Worm (Caenorhabditis elegans) whole organism, L4 larva: ENCODE data around the gene C14E2.6.
A peak's percentile ranks its signal among the peaks of the same experiment; 100 is the strongest.

Experiments
- F10B5.3 ChIP-seq: sonication (generic microtip); optimal IDR thresholded peaks from 2 replicates; lab custom pipeline; 2016; ENCODE audit warnings: mild to moderate bottlenecking, missing genetic modification characterization, missing compliant biosample characterization
- F37D6.2 ChIP-seq: sonication (generic microtip); optimal IDR thresholded peaks from 2 replicates; lab custom pipeline; 2016; ENCODE audit warnings: mild to moderate bottlenecking, missing genetic modification characterization, missing compliant biosample characterization
- F49E8.2 ChIP-seq: sonication (generic microtip); optimal IDR thresholded peaks from 2 replicates; lab custom pipeline; 2016; ENCODE audit warnings: missing compliant biosample characterization, mild to moderate bottlenecking, missing genetic modification characterization, borderline replicate concordance
- Y5F2A.4 ChIP-seq: fragments of 200-800 bp; sonication (Bioruptor generic); optimal IDR thresholded peaks from 2 replicates; lab custom pipeline; 2018; ENCODE audit warnings: mild to moderate bottlenecking, missing genetic modification characterization, missing compliant biosample characterization
- ZK337.2 ChIP-seq: fragments of 200-800 bp; sonication (Bioruptor generic); IDR thresholded peaks from 2 replicates; pipeline ENCODE4 v1.3.6; 2022; ENCODE audit warnings: missing genetic modification reagents, missing genetic modification characterization, missing compliant biosample characterization
- aha-1 ChIP-seq: fragments of 150-350 bp; peaks from one replicate; lab custom pipeline; 2014; ENCODE audit warnings: missing biosample characterization, missing genetic modification characterization
- aly-2 ChIP-seq: sonication (generic microtip); optimal IDR thresholded peaks from 2 replicates; lab custom pipeline; 2018; ENCODE audit warnings: missing biosample characterization, missing genetic modification characterization
- arid-1 ChIP-seq: fragments of 200-800 bp; sonication (Bioruptor generic); conservative IDR thresholded peaks from 2 replicates; pipeline ENCODE4 v1.3.6; 2022; ENCODE audit warnings: missing genetic modification reagents, missing genetic modification characterization, missing compliant biosample characterization
- ceh-28 ChIP-seq: fragments of 150-350 bp; optimal IDR thresholded peaks from 2 replicates; lab custom pipeline; 2014; ENCODE audit warnings: missing biosample characterization, missing genetic modification reagents, missing genetic modification characterization
- ceh-32 ChIP-seq: sonication (generic microtip); optimal IDR thresholded peaks from 2 replicates; lab custom pipeline; 2016; ENCODE audit warnings: mild to moderate bottlenecking, missing genetic modification characterization, missing compliant biosample characterization; ENCODE audit not compliant: poor library complexity
- ceh-62 ChIP-seq: sonication (generic microtip); optimal IDR thresholded peaks from 2 replicates; lab custom pipeline; 2017; ENCODE audit warnings: missing biosample characterization, missing genetic modification characterization
- cey-2 ChIP-seq: sonication (generic microtip); optimal IDR thresholded peaks from 3 replicates; lab custom pipeline; 2017; ENCODE audit warnings: missing genetic modification characterization, mild to moderate bottlenecking, missing compliant biosample characterization, antibody characterized with exemption, borderline replicate concordance; ENCODE audit not compliant: insufficient read depth
- daf-12 ChIP-seq: fragments of 150-350 bp; optimal IDR thresholded peaks from 2 replicates; lab custom pipeline; 2014; ENCODE audit warnings: missing biosample characterization, missing genetic modification reagents, missing genetic modification characterization
- dmd-6 ChIP-seq: fragments of 200-800 bp; sonication (Bioruptor generic); IDR thresholded peaks from 2 replicates; pipeline ENCODE4 v1.3.6; 2022; ENCODE audit warnings: missing genetic modification reagents, missing genetic modification characterization, missing compliant biosample characterization
- dpl-1 ChIP-seq: fragments of 150-350 bp; optimal IDR thresholded peaks from 2 replicates; lab custom pipeline; 2014; ENCODE audit warnings: missing biosample characterization, missing genetic modification reagents, missing genetic modification characterization
- duxl-1 ChIP-seq: sonication (generic microtip); optimal IDR thresholded peaks from 2 replicates; lab custom pipeline; 2016; ENCODE audit warnings: mild to moderate bottlenecking, missing genetic modification characterization, moderate library complexity, missing compliant biosample characterization; ENCODE audit not compliant: poor library complexity
- dve-1 ChIP-seq: sonication (generic microtip); optimal IDR thresholded peaks from 2 replicates; lab custom pipeline; 2017; ENCODE audit warnings: antibody characterized with exemption, mild to moderate bottlenecking, missing genetic modification characterization, missing compliant biosample characterization; ENCODE audit not compliant: insufficient read depth
- gei-8 ChIP-seq: fragments of 200-800 bp; sonication (Bioruptor generic); optimal IDR thresholded peaks from 2 replicates; lab custom pipeline; 2018; ENCODE audit warnings: mild to moderate bottlenecking, missing genetic modification characterization, missing compliant biosample characterization
- hif-1 ChIP-seq, 2 experiments: sonication (generic microtip); optimal IDR thresholded peaks; 2 replicates each; lab custom pipeline; 2016 to 2017; ENCODE audit warnings: missing compliant biosample characterization in 2 of 2, missing genetic modification characterization in 2 of 2, missing genetic modification reagents in 2 of 2, missing genotype in 2 of 2, mild to moderate bottlenecking in 1 of 2
- hmg-1.1 ChIP-seq: fragments of 200-800 bp; sonication (Bioruptor generic); IDR thresholded peaks from 2 replicates; pipeline ENCODE4 v1.3.6; 2022; ENCODE audit warnings: missing genetic modification reagents, missing genetic modification characterization, missing compliant biosample characterization
- lin-15B ChIP-seq: fragments of 150-350 bp; sonication (generic microtip); optimal IDR thresholded peaks from 3 replicates; lab custom pipeline; 2014; ENCODE audit warnings: missing biosample characterization, missing genetic modification characterization
- lir-3 ChIP-seq: sonication (generic microtip); optimal IDR thresholded peaks from 2 replicates; lab custom pipeline; 2016; ENCODE audit warnings: mild to moderate bottlenecking, missing genetic modification characterization, missing compliant biosample characterization
- madf-5 ChIP-seq, 2 experiments: fragments of 200-800 bp; sonication (Bioruptor generic); IDR thresholded peaks; 2 replicates each; pipeline ENCODE4 v1.3.6; 2022; ENCODE audit warnings: missing compliant biosample characterization in 2 of 2, missing genetic modification characterization in 2 of 2
- mes-2 ChIP-seq: sonication (generic microtip); optimal IDR thresholded peaks from 2 replicates; lab custom pipeline; 2016; ENCODE audit warnings: missing genotype, mild to moderate bottlenecking, missing genetic modification characterization, missing compliant biosample characterization; ENCODE audit not compliant: poor library complexity, severe bottlenecking
- nhr-102 ChIP-seq: sonication (generic microtip); optimal IDR thresholded peaks from 2 replicates; lab custom pipeline; 2016; ENCODE audit warnings: mild to moderate bottlenecking, missing genetic modification characterization, moderate library complexity, missing compliant biosample characterization
- nhr-11 ChIP-seq: fragments of 150-350 bp; optimal IDR thresholded peaks from 2 replicates; lab custom pipeline; 2014; ENCODE audit warnings: missing biosample characterization, missing genetic modification characterization
- nhr-25 ChIP-seq: sonication (generic microtip); optimal IDR thresholded peaks from 2 replicates; lab custom pipeline; 2017; ENCODE audit warnings: missing genetic modification characterization, mild to moderate bottlenecking, missing compliant biosample characterization, antibody characterized with exemption, moderate library complexity, borderline replicate concordance; ENCODE audit not compliant: insufficient read depth
- nhr-6 ChIP-seq: fragments of 150-350 bp; optimal IDR thresholded peaks from 2 replicates; lab custom pipeline; 2014; ENCODE audit warnings: missing biosample characterization, missing genetic modification characterization
- sdz-12 ChIP-seq: fragments of 200-800 bp; sonication (Bioruptor generic); optimal IDR thresholded peaks from 2 replicates; lab custom pipeline; 2018; ENCODE audit warnings: mild to moderate bottlenecking, missing genetic modification characterization, missing compliant biosample characterization
- tag-97 ChIP-seq: fragments of 200-800 bp; sonication (Bioruptor generic); IDR thresholded peaks from 2 replicates; pipeline ENCODE4 v1.3.6; 2022; ENCODE audit warnings: missing genetic modification characterization, missing compliant biosample characterization
- tra-1 ChIP-seq: fragments of 200-800 bp; sonication (Bioruptor generic); IDR thresholded peaks from 2 replicates; pipeline ENCODE4 v1.3.6; 2022; ENCODE audit warnings: missing genetic modification reagents, missing genetic modification characterization, missing compliant biosample characterization
- unc-130 ChIP-seq: sonication (generic microtip); optimal IDR thresholded peaks from 2 replicates; lab custom pipeline; 2016; ENCODE audit warnings: missing genetic modification reagents, missing genetic modification characterization, missing compliant biosample characterization
- unc-62 ChIP-seq, 3 experiments: fragments of 150-350 bp in 1 of 3; sonication (generic microtip); optimal IDR thresholded peaks in 2 of 3; peaks in 1 of 3; 1 replicate in 1 of 3; 2 replicates in 2 of 3; lab custom pipeline; 2014 to 2017; ENCODE audit warnings: missing biosample characterization in 3 of 3, missing genetic modification characterization in 3 of 3, missing genetic modification reagents in 3 of 3, missing genotype in 1 of 3
- ztf-7 ChIP-seq: fragments of 150-350 bp; optimal IDR thresholded peaks from 2 replicates; lab custom pipeline; 2014; ENCODE audit warnings: missing biosample characterization, missing genetic modification characterization

The C14E2.6 gene

ce11 chrX:1829937-1830336 lies at the start of gene C14E2.6:
C14E2.6 (minus strand) TSS chrX:1830037.
- TF ChIP-seq nhr-11 (tag; lab: Kevin White, UChicago): no peak
- no peak for TF ChIP-seq cey-2 (tag; lab: Kevin White, UChicago)
- no peak for TF ChIP-seq nhr-25 (tag; lab: Kevin White, UChicago)
- no peak for TF ChIP-seq ceh-28 (tag; lab: Kevin White, UChicago)
- TF ChIP-seq lir-3: no peak
- no peak for TF ChIP-seq Y5F2A.4 (GFP tag; lab: Kevin White, UChicago)
- no peak for TF ChIP-seq gei-8 (GFP tag; lab: Kevin White, UChicago)
- TF ChIP-seq hmg-1.1: no peak
- TF ChIP-seq hif-1 (tag; optimal IDR thresholded peaks at IDR 0.05; lab: Kevin White, UChicago): no peak
- no peak for TF ChIP-seq aha-1
- TF ChIP-seq ceh-32 (tag; lab: Kevin White, UChicago): no peak
- no peak for TF ChIP-seq ZK337.2 (GFP tag; lab: Robert Waterston, UW)
- TF ChIP-seq ztf-7 (tag; lab: Kevin White, UChicago): no peak
- no peak for TF ChIP-seq F49E8.2 (tag; lab: Kevin White, UChicago)

DNA sequence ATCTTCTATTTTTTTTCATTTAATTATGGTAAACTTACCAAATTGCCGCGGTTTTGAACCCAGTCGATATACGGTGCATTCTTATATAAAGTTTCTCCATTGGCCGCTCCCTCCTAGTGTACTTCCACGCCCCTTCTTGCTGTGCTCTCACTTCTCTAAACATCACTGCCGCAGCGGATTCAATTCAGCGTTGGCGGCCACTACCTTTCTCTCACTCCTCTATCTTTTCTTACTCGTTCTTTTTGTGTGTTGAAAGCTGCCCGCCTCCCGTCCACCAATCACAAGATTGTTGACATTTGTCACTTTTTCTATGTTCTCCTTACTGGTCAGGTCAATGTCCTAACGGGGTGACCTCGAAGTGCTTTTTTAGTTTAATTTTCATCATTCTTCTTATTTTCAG lies 41.2 kb upstream of the C14E2.6 start:
- TF ChIP-seq duxl-1 (peak; percentile 96), F10B5.3 (tag; lab: Kevin White, UChicago) (no peak), unc-62 (GFP tag; optimal IDR thresholded peaks at IDR 0.05 in 1 of 2; lab: Kevin White, UChicago) (peak in 1 of 2 experiments; percentile 95), unc-62 (tag; optimal IDR thresholded peaks at IDR 0.05; lab: Kevin White, UChicago) (no peak), hmg-1.1 (peak; percentile 39; the same call in 1 of the 2 replicates), aha-1 (peak; percentile 57), mes-2 (tag; lab: Kevin White, UChicago) (peak; percentile 48)

ce11 chrX:1864946-1865345 lies 35.1 kb upstream of the C14E2.6 start, which contains the start of gene tbx-41:
tbx-41 (plus strand) TSS chrX:1865246.
- TF ChIP-seq arid-1 (GFP tag; lab: Robert Waterston, UW) (no peak), aha-1 (no peak), dmd-6 (GFP tag; lab: Robert Waterston, UW) (no peak), ceh-62 (tag; lab: Kevin White, UChicago) (no peak), mes-2 (tag; lab: Kevin White, UChicago) (no peak), lir-3 (no peak), unc-130 (no peak)

- TF ChIP-seq aha-1: no peak
- no peak for TF ChIP-seq F37D6.2 (tag; lab: Kevin White, UChicago)
- TF ChIP-seq sdz-12 (GFP tag; lab: Kevin White, UChicago): no peak
- no peak for TF ChIP-seq tag-97 (GFP tag; lab: Robert Waterston, UW)
- TF ChIP-seq tra-1 (GFP tag; lab: Robert Waterston, UW): no peak
- no peak for TF ChIP-seq lin-15B (tag; lab: Kevin White, UChicago)
- no peak for TF ChIP-seq F49E8.2 (tag; lab: Kevin White, UChicago)
- TF ChIP-seq lir-3: no peak
- no peak for TF ChIP-seq nhr-6
- no peak for TF ChIP-seq nhr-102 (tag; lab: Kevin White, UChicago)
- TF ChIP-seq ceh-62 (tag; lab: Kevin White, UChicago): no peak
- TF ChIP-seq nhr-11 (tag; lab: Kevin White, UChicago): no peak
- TF ChIP-seq madf-5 (GFP tag; IDR thresholded peaks at IDR 0.05; lab: Robert Waterston, UW): no peak
- no peak for TF ChIP-seq hmg-1.1
- no peak for TF ChIP-seq dpl-1 (GFP tag; lab: Kevin White, UChicago)
- no peak for TF ChIP-seq daf-12
- TF ChIP-seq dve-1: no peak
- no peak for TF ChIP-seq aly-2 (tag; lab: Kevin White, UChicago)
These were observed 30.6 kb upstream of the C14E2.6 start, which contains the start of gene T26C11.8 for ce11 chrX:1860422-1860821. T26C11.8 (plus strand) TSS chrX:1860722.
